Fruit fly (Drosophila melanogaster) whole organism, pupa: Measurements from ENCODE around the gene sws.

Experiments
- CG12605 ChIP-seq: fragments of 200-800 bp; sonication (Bioruptor generic); IDR thresholded peaks from 2 replicates; pipeline ENCODE4 v1.3.6; 2022; ENCODE audit warnings: missing biosample characterization, missing genetic modification characterization
- CG13204 ChIP-seq: fragments of 200-800 bp; sonication (Bioruptor generic); optimal IDR thresholded peaks from 2 replicates; lab custom pipeline; 2018; ENCODE audit warnings: missing biosample characterization, mild to moderate bottlenecking, missing genetic modification characterization, moderate library complexity
- CG14655 ChIP-seq: fragments of 200-800 bp; sonication (Bioruptor generic); optimal IDR thresholded peaks from 3 replicates; lab custom pipeline; 2017; ENCODE audit warnings: mild to moderate bottlenecking, missing biosample characterization, missing genetic modification reagents, missing genetic modification characterization
- CG17806 ChIP-seq: fragments of 200-800 bp; sonication (Bioruptor generic); optimal IDR thresholded peaks from 2 replicates; lab custom pipeline; 2018; ENCODE audit warnings: missing biosample characterization, mild to moderate bottlenecking, missing genetic modification characterization, moderate library complexity
- CG8159 ChIP-seq: fragments of 200-800 bp; sonication (Bioruptor generic); optimal IDR thresholded peaks from 3 replicates; lab custom pipeline; 2018; ENCODE audit warnings: missing biosample characterization, mild to moderate bottlenecking, missing genetic modification characterization, moderate library complexity
- D1 ChIP-seq: fragments of 200-800 bp; sonication (Bioruptor generic); optimal IDR thresholded peaks from 2 replicates; lab custom pipeline; 2018; ENCODE audit warnings: missing biosample characterization, mild to moderate bottlenecking, missing genetic modification characterization, moderate library complexity
- Pif1B ChIP-seq: fragments of 200-800 bp; sonication (Bioruptor generic); optimal IDR thresholded peaks from 3 replicates; lab custom pipeline; 2016; ENCODE audit warnings: missing biosample characterization, missing genetic modification characterization
- rn ChIP-seq: fragments of 200-800 bp; sonication (Bioruptor generic); IDR thresholded peaks from 2 replicates; pipeline ENCODE4 v1.3.6; 2022; ENCODE audit warnings: missing biosample characterization, missing genetic modification characterization

DNA sequence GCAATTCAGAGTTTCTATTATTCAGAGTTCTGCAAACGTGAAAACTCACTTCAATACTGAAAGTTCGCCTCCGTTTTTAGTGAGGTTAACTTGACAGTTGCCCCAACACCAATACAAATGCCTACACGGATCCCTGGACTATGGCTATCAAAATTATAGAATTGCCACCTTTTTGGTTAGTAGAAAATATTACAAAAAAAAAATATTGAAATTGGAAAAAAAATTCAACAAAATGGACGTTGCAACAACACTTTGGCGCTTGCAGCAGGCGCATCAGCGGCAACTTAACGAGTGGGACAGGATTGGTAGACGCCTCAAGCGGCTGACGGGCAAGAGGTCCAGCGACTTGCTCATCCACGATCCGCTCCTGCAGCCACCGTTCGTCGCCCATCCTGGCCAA, 12.1 kb downstream of the sws start, which contains the start of the genes CG15332 and CG15330:
- TF ChIP-seq CG14655 (GFP tag; lab: Kevin White, UChicago) (no peak), CG17806 (no peak), rn (GFP tag; lab: Robert Waterston, UW) (no peak), CG13204 (GFP tag; lab: Kevin White, UChicago) (no peak), CG12605 (GFP tag; lab: Robert Waterston, UW) (no peak), Pif1B (GFP tag; lab: Kevin White, UChicago) (no peak), D1 (no peak), CG8159 (tag; lab: Kevin White, UChicago) (no peak)
